Fruit fly (Drosophila melanogaster): Measurements from ENCODE around the gene CG9839.

The CG9839 gene

DNA sequence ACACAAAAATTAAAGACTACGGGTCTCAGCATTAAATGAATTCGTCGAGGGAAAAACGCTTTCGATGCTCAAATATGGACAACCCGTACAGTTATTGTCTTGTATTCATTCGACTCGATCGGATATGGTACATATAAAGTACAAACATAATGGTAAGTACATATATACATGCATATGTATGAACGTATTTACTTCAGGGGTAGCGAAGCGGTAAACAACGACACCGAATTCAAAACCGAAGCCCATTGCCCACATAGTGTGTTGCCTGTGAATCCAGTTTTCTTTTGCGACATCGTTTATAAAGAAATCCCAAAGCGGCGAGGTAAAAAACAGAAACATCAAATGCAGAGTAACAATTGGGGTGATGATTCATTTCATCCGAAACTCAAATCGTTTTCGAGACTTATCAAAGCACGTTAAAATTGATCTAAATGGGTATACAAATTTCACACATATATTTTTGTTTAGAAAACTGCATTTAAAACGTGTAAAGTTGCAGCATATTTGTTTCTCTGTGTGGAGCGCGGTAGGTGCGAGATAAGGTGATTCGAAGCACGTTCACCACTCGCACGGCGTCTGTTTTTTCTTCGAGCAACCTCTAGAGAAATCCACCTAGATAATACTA lies 6.9 kb upstream of the CG9839 start:
- TF ChIP-seq Dll (optimal IDR thresholded peaks at IDR 0.05) (no peak), pan (optimal IDR thresholded peaks at IDR 0.05) (no peak), usp (GFP tag; optimal IDR thresholded peaks at IDR 0.05) (no peak), psq (optimal IDR thresholded peaks at IDR 0.05) (no peak), EcR (GFP tag; optimal IDR thresholded peaks at IDR 0.05) (no peak), CG8478 (optimal IDR thresholded peaks at IDR 0.05) (no peak)

DNA sequence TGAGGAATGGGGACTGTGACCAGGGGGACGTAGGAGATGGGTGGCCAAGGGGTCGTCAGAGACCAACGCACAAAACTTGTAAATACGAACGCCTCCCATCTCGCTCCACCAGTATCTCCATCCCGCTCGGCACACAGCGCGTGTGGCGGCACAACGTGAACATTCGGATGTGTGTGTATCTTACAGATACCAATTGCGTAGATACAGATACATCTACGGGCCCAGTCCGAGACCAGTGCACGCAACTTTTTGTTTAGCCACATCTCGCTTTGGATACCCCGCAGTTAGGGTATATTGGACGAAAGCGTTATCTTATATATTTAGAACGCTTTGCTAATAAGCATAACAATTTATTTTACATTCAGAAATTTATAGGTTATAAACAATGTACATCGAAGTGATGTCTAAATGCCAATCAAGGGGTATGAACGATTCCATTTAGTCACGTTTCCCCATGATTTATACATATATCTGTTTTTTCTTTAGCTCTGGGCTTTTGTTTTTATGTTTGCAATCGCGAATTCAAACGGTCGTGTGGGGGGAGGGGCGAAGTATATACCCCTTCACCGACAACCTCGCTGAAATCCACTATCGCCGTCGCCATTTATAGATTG lies 5.8 kb upstream of the CG9839 start:
- peak; percentile 94 for TF ChIP-seq pan (optimal IDR thresholded peaks at IDR 0.05)
- TF ChIP-seq EcR (GFP tag; optimal IDR thresholded peaks at IDR 0.05): peak in 1 of 2 experiments; percentile 21
- no peak for TF ChIP-seq CG8478 (optimal IDR thresholded peaks at IDR 0.05)
- no peak for TF ChIP-seq Dll (optimal IDR thresholded peaks at IDR 0.05)

DNA sequence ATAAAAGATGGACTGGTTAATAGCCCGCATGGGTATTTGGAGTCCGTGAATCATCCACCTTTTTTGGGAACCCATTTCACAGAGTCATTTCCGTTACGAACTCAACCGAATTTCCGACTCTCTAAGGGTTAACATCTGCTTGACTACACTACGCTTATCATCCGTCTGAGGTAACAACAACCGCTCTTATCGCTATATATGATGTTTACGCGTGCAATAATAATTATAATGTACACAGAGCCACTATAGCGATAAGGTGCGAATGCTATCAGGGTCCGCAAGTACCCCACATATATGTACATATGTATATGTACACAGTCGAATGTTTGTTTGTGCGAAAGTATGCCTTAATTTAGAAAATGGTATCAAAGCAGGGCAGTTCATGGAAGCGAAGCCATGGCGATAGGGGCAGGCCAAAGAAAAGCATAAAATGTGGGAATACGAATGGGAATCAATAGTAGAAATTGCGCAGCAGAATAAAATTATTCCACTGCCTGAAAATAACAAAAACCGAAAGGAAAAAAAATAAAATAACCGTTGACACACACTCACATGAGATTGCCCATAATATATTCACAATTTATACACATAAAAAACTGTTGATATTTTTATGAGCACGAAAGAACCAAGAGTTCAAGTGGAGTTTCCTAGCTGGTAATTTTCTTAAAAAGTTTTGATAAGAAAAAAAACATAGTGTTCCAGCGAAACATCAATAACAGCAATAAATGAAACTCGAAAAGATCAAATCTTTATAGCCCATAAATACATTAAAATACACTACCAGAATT lies 5.0 kb upstream of the CG9839 start:
- TF ChIP-seq EcR (GFP tag; optimal IDR thresholded peaks at IDR 0.05): no peak
- no peak for TF ChIP-seq CG8478 (optimal IDR thresholded peaks at IDR 0.05)

DNA sequence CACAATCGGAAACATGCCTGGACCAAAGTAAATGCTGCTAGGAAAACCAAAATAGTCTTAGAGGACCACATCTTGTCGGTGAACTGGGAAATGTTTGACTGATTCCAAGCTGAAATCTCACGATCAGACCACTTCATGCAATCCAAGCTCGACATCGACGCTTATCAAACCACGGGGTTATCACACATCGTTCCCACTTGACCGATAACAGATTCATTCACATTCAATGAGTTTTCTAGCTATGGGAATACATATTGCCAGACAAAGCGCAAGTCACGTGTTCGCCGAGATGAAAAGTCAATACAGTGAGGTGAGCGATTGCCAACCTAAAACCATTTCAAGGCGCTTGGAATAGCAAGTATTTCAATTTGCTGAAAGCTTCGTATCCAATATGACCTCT lies 4.1 kb upstream of the CG9839 start:
- no peak for TF ChIP-seq CG8478 (optimal IDR thresholded peaks at IDR 0.05)
- TF ChIP-seq usp (GFP tag; optimal IDR thresholded peaks at IDR 0.05): no peak
- no peak for TF ChIP-seq pan (optimal IDR thresholded peaks at IDR 0.05)
- TF ChIP-seq psq (optimal IDR thresholded peaks at IDR 0.05): no peak
- no peak for TF ChIP-seq Dll (optimal IDR thresholded peaks at IDR 0.05)
- no peak for TF ChIP-seq EcR (GFP tag; optimal IDR thresholded peaks at IDR 0.05)

DNA sequence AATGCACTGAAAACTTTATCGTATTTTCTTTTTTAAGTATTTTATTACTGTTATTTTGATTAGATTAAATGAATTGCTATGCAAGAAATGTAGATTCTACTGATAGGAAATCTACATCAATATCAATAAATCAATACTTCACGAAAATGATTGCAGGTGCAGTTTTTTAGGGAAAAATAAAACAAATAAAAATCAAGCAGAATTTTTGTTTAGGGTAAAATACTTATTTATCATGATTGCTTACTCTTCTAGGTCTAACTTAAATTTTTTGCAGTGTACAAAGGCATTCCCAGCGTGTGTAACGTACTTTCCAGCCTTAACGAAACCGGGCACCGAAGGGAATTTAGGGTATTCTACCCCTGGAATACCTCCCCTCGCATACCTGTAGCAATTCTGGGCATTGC lies 2.9 kb upstream of the CG9839 start:
- TF ChIP-seq pan (optimal IDR thresholded peaks at IDR 0.05) (no peak), psq (optimal IDR thresholded peaks at IDR 0.05) (no peak), EcR (GFP tag; optimal IDR thresholded peaks at IDR 0.05) (no peak), Dll (optimal IDR thresholded peaks at IDR 0.05) (no peak), usp (GFP tag; optimal IDR thresholded peaks at IDR 0.05) (no peak), CG8478 (optimal IDR thresholded peaks at IDR 0.05) (no peak)

DNA sequence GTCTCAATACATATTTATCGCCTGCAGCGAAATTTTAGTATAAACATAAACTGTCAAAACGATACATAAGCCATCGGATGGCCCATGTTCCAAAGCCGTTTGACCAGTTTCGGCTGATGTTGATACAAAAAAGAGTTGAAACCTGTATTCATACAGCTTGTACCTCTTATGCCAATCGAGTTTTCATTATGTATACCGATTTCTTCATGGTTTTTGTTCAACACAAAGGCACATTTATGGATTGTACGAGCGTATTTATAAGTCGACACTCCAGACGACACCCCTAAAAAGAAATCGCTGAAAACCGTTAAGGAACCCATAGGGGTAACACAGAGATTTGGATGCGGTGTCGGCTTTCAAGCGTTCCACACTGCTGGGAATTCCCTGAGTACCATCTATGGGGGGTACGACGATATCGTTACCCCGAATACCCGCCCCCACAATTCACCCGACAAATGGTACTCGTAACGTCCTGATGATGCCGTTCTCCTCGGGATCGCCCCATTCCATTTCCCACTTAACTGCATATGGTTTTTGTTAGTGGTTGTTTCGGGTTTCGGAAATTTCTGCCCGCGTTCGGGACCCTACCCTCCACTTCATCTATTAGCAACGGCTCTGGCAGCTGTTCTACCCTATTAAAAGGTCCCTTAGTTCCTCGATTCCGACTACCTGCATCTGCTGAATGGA lies 2.4 kb upstream of the CG9839 start:
- TF ChIP-seq CG8478 (optimal IDR thresholded peaks at IDR 0.05) (no peak), psq (optimal IDR thresholded peaks at IDR 0.05) (no peak), pan (optimal IDR thresholded peaks at IDR 0.05) (no peak), EcR (GFP tag; optimal IDR thresholded peaks at IDR 0.05) (no peak), Dll (optimal IDR thresholded peaks at IDR 0.05) (no peak)

DNA sequence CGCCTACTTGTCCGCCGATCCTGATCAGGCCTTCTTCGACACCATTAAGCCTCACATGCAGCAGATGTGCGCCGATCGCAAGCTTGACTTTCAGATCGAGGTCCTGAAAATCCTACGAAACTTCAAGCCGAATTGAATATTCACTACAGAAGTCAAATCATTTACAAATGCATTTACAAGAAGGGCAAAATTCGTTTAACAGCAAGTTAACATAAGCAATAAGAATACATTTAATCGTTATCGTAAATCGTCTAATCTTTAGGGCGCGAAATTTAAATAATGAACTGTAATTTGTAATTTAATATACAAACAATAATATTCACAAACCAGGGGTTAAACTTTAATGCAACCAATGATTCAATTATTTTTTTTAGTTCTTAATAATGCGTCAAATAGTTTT lies 1.4 kb upstream of the CG9839 start:
- TF ChIP-seq CG8478 (optimal IDR thresholded peaks at IDR 0.05) (no peak), usp (GFP tag; optimal IDR thresholded peaks at IDR 0.05) (no peak), pan (optimal IDR thresholded peaks at IDR 0.05) (no peak), psq (optimal IDR thresholded peaks at IDR 0.05) (no peak), Dll (optimal IDR thresholded peaks at IDR 0.05) (no peak), EcR (GFP tag; optimal IDR thresholded peaks at IDR 0.05) (no peak)

DNA sequence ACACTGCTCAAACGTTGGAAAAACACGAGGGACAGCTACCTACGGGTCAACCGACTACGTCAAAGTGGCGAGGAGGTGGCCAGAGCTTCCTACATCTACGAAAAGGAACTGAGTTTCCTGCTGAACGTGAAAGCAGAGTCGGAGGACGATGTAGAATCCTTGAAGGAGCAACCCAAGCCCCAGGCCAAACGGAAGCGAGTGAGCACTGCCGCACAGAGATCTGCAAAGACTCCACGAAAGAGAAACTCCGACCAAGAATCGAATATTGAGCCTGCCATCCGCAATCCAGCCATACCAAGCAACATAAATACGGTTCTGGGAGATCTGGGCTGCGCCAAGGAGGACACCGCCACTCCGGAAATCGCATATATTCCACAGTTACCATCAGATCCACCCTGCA lies 1.0 kb upstream of the CG9839 start:
- no peak for TF ChIP-seq EcR (GFP tag; optimal IDR thresholded peaks at IDR 0.05)
- TF ChIP-seq Dll (optimal IDR thresholded peaks at IDR 0.05): no peak
- TF ChIP-seq pan (optimal IDR thresholded peaks at IDR 0.05): no peak
- no peak for TF ChIP-seq CG8478 (optimal IDR thresholded peaks at IDR 0.05)
- TF ChIP-seq psq (optimal IDR thresholded peaks at IDR 0.05): no peak
- TF ChIP-seq usp (GFP tag; optimal IDR thresholded peaks at IDR 0.05): no peak

DNA sequence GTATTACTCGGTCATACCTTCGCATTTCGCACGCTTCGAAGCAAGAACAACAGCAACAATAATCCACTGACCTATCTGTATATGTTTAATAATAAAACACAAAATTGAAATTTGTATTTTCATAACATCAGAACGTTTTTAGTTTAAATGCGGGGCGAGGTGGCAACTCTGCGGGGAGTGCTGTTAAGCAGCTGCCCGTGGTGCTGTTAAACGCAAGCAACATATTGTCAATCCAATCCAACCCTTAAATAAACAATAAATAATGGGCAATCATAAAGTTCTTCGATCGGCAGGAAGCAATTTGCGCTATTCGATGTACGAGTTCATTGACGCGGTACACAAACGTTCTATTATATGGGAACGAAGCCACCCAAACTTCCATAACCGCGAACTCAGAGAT lies 502 bp upstream of the CG9839 start, which contains the start of gene hng2:
Gene hng2, plus strand, starts transcription at position 219 of the 400 bp plus-strand sequence.
- no peak for TF ChIP-seq CG8478 (optimal IDR thresholded peaks at IDR 0.05)
- no peak for TF ChIP-seq pan (optimal IDR thresholded peaks at IDR 0.05)
- TF ChIP-seq usp (GFP tag; optimal IDR thresholded peaks at IDR 0.05): no peak
- TF ChIP-seq Dll (optimal IDR thresholded peaks at IDR 0.05): no peak

DNA sequence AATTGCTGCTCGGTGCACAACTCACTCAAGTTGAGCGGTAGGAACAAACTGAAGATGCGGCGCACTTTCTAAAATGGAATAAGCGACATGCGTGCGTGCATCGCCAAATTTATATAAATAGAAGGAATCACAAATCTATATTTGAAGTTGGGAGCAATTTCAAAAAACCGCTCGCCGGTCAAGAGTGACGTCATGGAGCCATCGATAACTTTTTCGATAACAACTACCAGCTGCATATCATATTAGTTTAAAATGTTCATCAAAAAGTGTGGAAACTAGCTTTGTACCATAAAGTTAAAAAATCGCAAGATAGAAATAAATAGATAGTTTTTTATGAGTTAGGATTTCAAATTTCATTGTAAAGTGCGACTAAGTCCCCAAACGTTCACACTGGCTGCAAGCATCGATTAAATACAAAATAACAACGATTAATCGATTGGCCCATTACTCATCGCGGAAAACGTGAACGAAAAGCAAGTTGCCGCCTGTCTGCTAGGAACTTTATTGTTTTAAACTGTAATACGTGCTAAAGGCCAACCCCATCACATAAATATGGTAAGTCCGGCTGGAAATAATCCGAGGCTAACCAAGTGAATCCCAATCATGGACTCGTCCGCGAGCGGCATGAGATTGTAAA lies 4.4 kb downstream of the CG9839 start, which contains the start of the genes Pif1A, Pif1B and CCT7:
Gene Pif1A, minus strand, starts transcription at position 51 of the 637 bp plus-strand sequence.
Gene Pif1B, minus strand, starts transcription at position 51 of the 637 bp plus-strand sequence.
Gene CCT7, plus strand, starts transcription at position 439 of the 637 bp plus-strand sequence.
- no peak for TF ChIP-seq usp (GFP tag; optimal IDR thresholded peaks at IDR 0.05)
- TF ChIP-seq psq (optimal IDR thresholded peaks at IDR 0.05): no peak
- TF ChIP-seq pan (optimal IDR thresholded peaks at IDR 0.05): no peak
- no peak for TF ChIP-seq Dll (optimal IDR thresholded peaks at IDR 0.05)
- TF ChIP-seq EcR (GFP tag; optimal IDR thresholded peaks at IDR 0.05): no peak
- TF ChIP-seq CG8478 (optimal IDR thresholded peaks at IDR 0.05): no peak

DNA sequence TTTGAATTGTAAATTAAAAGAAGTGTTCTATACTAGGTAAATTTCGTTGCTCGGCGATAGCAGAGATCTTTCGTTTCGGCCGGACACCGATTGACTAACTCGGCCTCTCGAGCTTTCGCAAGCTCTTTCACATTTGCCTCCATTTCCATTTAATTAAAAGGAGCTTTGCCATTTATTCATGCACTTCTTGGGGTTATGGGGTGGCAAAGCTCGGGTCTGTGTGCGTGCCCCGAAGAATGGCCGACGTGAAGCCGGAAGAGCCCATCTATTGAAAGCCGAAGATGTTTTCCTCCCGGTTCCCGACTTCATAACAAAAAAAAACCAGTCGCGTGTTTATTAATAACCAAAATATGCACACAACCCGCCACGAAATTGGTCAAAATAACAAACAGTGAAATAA lies 5.7 kb downstream of the CG9839 start:
- TF ChIP-seq EcR (GFP tag; optimal IDR thresholded peaks at IDR 0.05): no peak
- no peak for TF ChIP-seq CG8478 (optimal IDR thresholded peaks at IDR 0.05)
- no peak for TF ChIP-seq psq (optimal IDR thresholded peaks at IDR 0.05)
- TF ChIP-seq Dll (optimal IDR thresholded peaks at IDR 0.05): no peak
- no peak for TF ChIP-seq usp (GFP tag; optimal IDR thresholded peaks at IDR 0.05)
- no peak for TF ChIP-seq pan (optimal IDR thresholded peaks at IDR 0.05)

Data from whole organism.